Fruit fly (Drosophila melanogaster) whole organism, adult: ENCODE data around the gene Cpr65Eb.

Experiments used
- CG12768 ChIP-seq: fragments of 200-800 bp; sonication (Bioruptor generic); optimal IDR thresholded peaks from 2 replicates; lab custom pipeline; 2017; ENCODE audit warnings: missing biosample characterization, missing genetic modification characterization, mild to moderate bottlenecking, moderate library complexity, missing genetic modification reagents
- CG1620 ChIP-seq: fragments of 200-800 bp; sonication (Bioruptor generic); optimal IDR thresholded peaks from 2 replicates; lab custom pipeline; 2016; ENCODE audit warnings: missing biosample characterization, missing genetic modification characterization
- CG5204 ChIP-seq: fragments of 200-800 bp; sonication (Bioruptor generic); optimal IDR thresholded peaks from 2 replicates; lab custom pipeline; 2016; ENCODE audit warnings: missing biosample characterization, missing genetic modification characterization
- CG7045 ChIP-seq: fragments of 200-800 bp; sonication (Bioruptor generic); optimal IDR thresholded peaks from 2 replicates; lab custom pipeline; 2017; ENCODE audit warnings: missing biosample characterization, mild to moderate bottlenecking, missing genetic modification characterization
- CG7101 ChIP-seq: fragments of 200-800 bp; sonication (Bioruptor generic); optimal IDR thresholded peaks from 2 replicates; lab custom pipeline; 2018; ENCODE audit warnings: missing biosample characterization, mild to moderate bottlenecking, missing genetic modification characterization, moderate library complexity
- Clk ChIP-seq: fragments of 200-800 bp; sonication (Bioruptor generic); optimal IDR thresholded peaks from 2 replicates; lab custom pipeline; 2017; ENCODE audit warnings: missing biosample characterization, missing genetic modification characterization
- cic ChIP-seq: fragments of 200-800 bp; sonication (Bioruptor generic); optimal IDR thresholded peaks from 2 replicates; lab custom pipeline; 2017; ENCODE audit warnings: missing biosample characterization, mild to moderate bottlenecking, missing genetic modification characterization, moderate library complexity

dm6 chr3L:7130574-7130973 lies 42.0 kb upstream of the Cpr65Eb start, which contains the start of gene Acbp3:
- no peak for TF ChIP-seq Clk (GFP tag; lab: Kevin White, UChicago)
- TF ChIP-seq CG12768 (GFP tag; lab: Kevin White, UChicago) = no peak
- TF ChIP-seq CG7045 (GFP tag; lab: Kevin White, UChicago) = no peak
- no peak for TF ChIP-seq CG5204
- TF ChIP-seq CG1620 (GFP tag; lab: Kevin White, UChicago) = no peak
- no peak for TF ChIP-seq CG7101 (tag; lab: Kevin White, UChicago)
- no peak for TF ChIP-seq cic
